Fruit fly (Drosophila melanogaster) whole organism, larva: ENCODE data around the gene CG33509.
A peak's percentile ranks its signal among the peaks of the same experiment; 100 is the strongest.

Source experiments
- noc ChIP-seq: fragments of 200-800 bp; sonication (Bioruptor generic); optimal IDR thresholded peaks from 3 replicates; lab custom pipeline; 2019; ENCODE audit warnings: missing biosample characterization, mild to moderate bottlenecking, missing genetic modification characterization, moderate library complexity

CG33509 gene

dm6 chr2L:21086406-21086805 lies at the start of gene CG33509:
CG33509 (minus strand) TSS chr2L:21086506.
- no peak for TF ChIP-seq noc (tag; lab: Kevin White, UChicago)

- TF ChIP-seq noc (tag; lab: Kevin White, UChicago), result no peak
Measured at dm6 chr2L:21135764-21136163, 49.5 kb upstream of the CG33509 start.

dm6 chr2L:21115687-21116086 lies 29.4 kb upstream of the CG33509 start:
- no peak for TF ChIP-seq noc (tag; lab: Kevin White, UChicago)

dm6 chr2L:21113546-21113945 lies 27.2 kb upstream of the CG33509 start:
- TF ChIP-seq noc (tag; lab: Kevin White, UChicago), result no peak

dm6 chr2L:21111849-21112248 lies 25.5 kb upstream of the CG33509 start:
- no peak for TF ChIP-seq noc (tag; lab: Kevin White, UChicago)

- TF ChIP-seq noc (tag; lab: Kevin White, UChicago), result no peak
Measured at dm6 chr2L:21109680-21110079, 23.4 kb upstream of the CG33509 start.

- TF ChIP-seq noc (tag; lab: Kevin White, UChicago), result no peak
Measured at dm6 chr2L:21108759-21109282, 22.5 kb upstream of the CG33509 start.

- peak; percentile 20 for TF ChIP-seq noc (tag; lab: Kevin White, UChicago)
Measured at dm6 chr2L:21107651-21108489, 21.6 kb upstream of the CG33509 start.

- TF ChIP-seq noc (tag; lab: Kevin White, UChicago), result no peak
Measured at dm6 chr2L:21105127-21105526, 18.8 kb upstream of the CG33509 start.

dm6 chr2L:21104326-21104725 lies 18.0 kb upstream of the CG33509 start, which contains the start of the genes CG46307 and Nhe2:
CG46307 (plus strand) TSS chr2L:21104568.
Nhe2 (plus strand) TSS chr2L:21104568.
- TF ChIP-seq noc (tag; lab: Kevin White, UChicago), result no peak

dm6 chr2L:21102399-21103108 lies 16.2 kb upstream of the CG33509 start, which contains the start of gene CG9257:
CG9257 (plus strand) TSS chr2L:21102743.
- no peak for TF ChIP-seq noc (tag; lab: Kevin White, UChicago)

- TF ChIP-seq noc (tag; lab: Kevin White, UChicago), result no peak
Measured at dm6 chr2L:21097850-21098249, 11.5 kb upstream of the CG33509 start.

- TF ChIP-seq noc (tag; lab: Kevin White, UChicago), result no peak
Measured at dm6 chr2L:21096448-21096994, 10.2 kb upstream of the CG33509 start, which contains the start of gene CG34136. CG34136 (plus strand) TSS chr2L:21096922.

- TF ChIP-seq noc (tag; lab: Kevin White, UChicago), result no peak
Measured at dm6 chr2L:21090958-21091357, 4.7 kb upstream of the CG33509 start, which contains the start of gene CG14397. CG14397 (plus strand) TSS chr2L:21091227.

dm6 chr2L:21089075-21089474 lies 2.8 kb upstream of the CG33509 start, which contains the start of gene CG9259:
CG9259 (plus strand) TSS chr2L:21089375.
- no peak for TF ChIP-seq noc (tag; lab: Kevin White, UChicago)

dm6 chr2L:21088651-21089050 lies 2.3 kb upstream of the CG33509 start, which contains the start of gene ppk13:
ppk13 (minus strand) TSS chr2L:21088751.
- TF ChIP-seq noc (tag; lab: Kevin White, UChicago), result no peak
